Worm (Caenorhabditis elegans): Measurements from ENCODE around the gene mrps-22.

The mrps-22 gene

DNA sequence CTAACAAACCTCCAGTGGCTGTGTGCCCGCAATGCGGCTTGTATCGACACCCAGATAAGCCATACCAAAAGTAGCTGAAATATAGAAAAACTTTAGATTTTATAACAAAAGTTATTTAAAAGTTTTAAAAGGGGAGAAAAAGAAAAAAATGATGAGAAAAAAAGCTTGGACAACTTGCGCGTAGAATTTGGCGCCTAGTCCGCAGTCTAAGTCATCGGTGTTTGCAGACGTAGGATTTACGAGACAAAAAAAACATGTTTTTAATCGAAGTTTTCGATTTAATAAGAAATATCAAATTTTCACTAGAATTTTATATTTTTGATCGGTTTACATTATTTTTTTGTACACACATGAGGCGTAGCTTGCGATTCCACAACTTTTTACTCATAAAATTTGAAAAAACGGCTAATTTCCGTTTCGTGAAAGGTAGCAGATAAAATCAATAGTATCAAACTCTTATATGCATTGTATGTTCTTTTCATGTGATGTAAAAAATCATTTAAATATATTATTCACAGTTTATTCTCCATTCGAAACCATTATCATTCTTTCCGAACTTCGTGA lies 40.4 kb upstream of the mrps-22 start, which contains the start of gene pro-1 (continued):
- TF ChIP-seq zfh-2 (GFP tag; conservative IDR thresholded peaks at IDR 0.05) (no peak), T26A5.8 (tag; optimal IDR thresholded peaks at IDR 0.05) (peak; percentile 50), akir-1 (GFP tag; optimal IDR thresholded peaks at IDR 0.05) (no peak), egl-18 (GFP tag; IDR thresholded peaks at IDR 0.05) (no peak), Y67H2A.10 (GFP tag; conservative IDR thresholded peaks at IDR 0.05) (peak; percentile 82), egrh-3 (GFP tag; IDR thresholded peaks at IDR 0.05) (no peak), B0035.1 (tag; optimal IDR thresholded peaks at IDR 0.05) (peak; percentile 88), ekl-4 (GFP tag; IDR thresholded peaks at IDR 0.05) (peak; percentile 90), hrde-1 (tag; optimal IDR thresholded peaks at IDR 0.05; ENCODE audit: borderline replicate concordance) (no peak), cebp-1 (GFP tag; IDR thresholded peaks at IDR 0.05) (peak; percentile 18; the same call in 1 of the 2 replicates), cebp-1 (tag; optimal IDR thresholded peaks at IDR 0.05) (peak; percentile 89), B0019.2 (GFP tag; conservative IDR thresholded peaks at IDR 0.05) (no peak; the same call in 1 of the 2 replicates), ztf-25 (GFP tag; IDR thresholded peaks at IDR 0.05) (0 out of 2 replicates have a peak, but pooled peaks have one; percentile 7), tlf-1 (GFP tag; optimal IDR thresholded peaks at IDR 0.05) (peak; percentile 76), aptf-2 (GFP tag; conservative IDR thresholded peaks at IDR 0.05) (no peak), ceh-91 (GFP tag; IDR thresholded peaks at IDR 0.05) (no peak), him-1 (tag; optimal IDR thresholded peaks at IDR 0.05) (no peak), rcor-1 (GFP tag; IDR thresholded peaks at IDR 0.05) (peak; percentile 52; the same call in 1 of the 2 replicates), mes-4 (tag; optimal IDR thresholded peaks at IDR 0.05) (no peak), madf-3 (GFP tag; IDR thresholded peaks at IDR 0.05) (no peak; the same call in 1 of the 2 replicates), F10E7.11 (tag; optimal IDR thresholded peaks at IDR 0.05) (peak; percentile 76), somi-1 (GFP tag; optimal IDR thresholded peaks at IDR 0.05) (peak; percentile 28), nhr-120 (GFP tag; IDR thresholded peaks at IDR 0.05) (peak; percentile 82), nhr-90 (tag; optimal IDR thresholded peaks at IDR 0.05) (no peak), pha-4 (tag; optimal IDR thresholded peaks at IDR 0.05) (peak; percentile 67), B0261.1 (tag; optimal IDR thresholded peaks at IDR 0.05) (peak; percentile 18), snpc-1.1 (tag; optimal IDR thresholded peaks at IDR 0.05; ENCODE audit: insufficient read depth) (peak; percentile 37), ztf-3 (GFP tag; optimal IDR thresholded peaks at IDR 0.05) (peak; percentile 14), ceh-40 (GFP tag; IDR thresholded peaks at IDR 0.05) (peak; percentile 80), mxl-1 (tag; optimal IDR thresholded peaks at IDR 0.05) (no peak), pbrm-1 (GFP tag; IDR thresholded peaks at IDR 0.05) (peak; percentile 94), madf-10 (tag; optimal IDR thresholded peaks at IDR 0.05) (peak; percentile 31), sea-2 (GFP tag; IDR thresholded peaks at IDR 0.05) (0 out of 2 replicates have a peak, but pooled peaks have one; percentile 9), hlh-12 (tag; optimal IDR thresholded peaks at IDR 0.05) (no peak), unc-130 (GFP tag; optimal IDR thresholded peaks at IDR 0.05) (no peak), dox-1 (GFP tag; IDR thresholded peaks at IDR 0.05) (peak; percentile 67), F33H1.4 (GFP tag; IDR thresholded peaks at IDR 0.05) (peak; percentile 53), nfya-1 (tag; optimal IDR thresholded peaks at IDR 0.05; ENCODE audit: borderline replicate concordance, insufficient read depth) (no peak), mel-28 (tag; optimal IDR thresholded peaks at IDR 0.05; ENCODE audit: borderline replicate concordance) (peak; percentile 65), C06A6.2 (GFP tag; conservative IDR thresholded peaks at IDR 0.05) (peak; percentile 80), Y53F4B.3 (GFP tag; IDR thresholded peaks at IDR 0.05) (peak; percentile 52; the same call in 1 of the 2 replicates), nfya-2 (GFP tag; IDR thresholded peaks at IDR 0.05) (no peak), bed-1 (GFP tag; IDR thresholded peaks at IDR 0.05) (no peak), zim-3 (tag; optimal IDR thresholded peaks at IDR 0.05) (peak; percentile 77), Y56A3A.18 (GFP tag; IDR thresholded peaks at IDR 0.05) (peak; percentile 92; the same call in 1 of the 2 replicates), lsy-27 (tag; optimal IDR thresholded peaks at IDR 0.05; ENCODE audit: borderline replicate concordance, insufficient read depth) (peak; percentile 65), ztf-26 (tag; optimal IDR thresholded peaks at IDR 0.05) (peak; percentile 89), gei-17 (GFP tag; optimal IDR thresholded peaks at IDR 0.05) (peak; percentile 72)

All from whole organism, young adult.